Fruit fly (Drosophila melanogaster) whole organism, wandering third instar larva: Measurements from ENCODE around the gene Mur29B.

Experiments
- Abd-B ChIP-seq: fragments of >200 bp; optimal IDR thresholded peaks from 2 replicates; lab custom pipeline; 2017; ENCODE audit warnings: missing biosample characterization, missing genetic modification characterization
- CG32264 ChIP-seq: fragments of 200-800 bp; sonication (Bioruptor generic); optimal IDR thresholded peaks from 2 replicates; lab custom pipeline; 2016; ENCODE audit warnings: missing biosample characterization, missing genetic modification characterization
- CG9705 ChIP-seq: fragments of 200-800 bp; sonication (Bioruptor generic); optimal IDR thresholded peaks from 2 replicates; lab custom pipeline; 2018; ENCODE audit warnings: missing biosample characterization, mild to moderate bottlenecking, missing genetic modification characterization
- CrebA ChIP-seq: fragments of 200-800 bp; sonication (Bioruptor generic); optimal IDR thresholded peaks from 2 replicates; lab custom pipeline; 2016; ENCODE audit warnings: missing biosample characterization, mild to moderate bottlenecking, missing genetic modification characterization, borderline replicate concordance
- Dfd ChIP-seq: fragments of >200 bp; optimal IDR thresholded peaks from 2 replicates; lab custom pipeline; 2017; ENCODE audit warnings: missing biosample characterization, missing genetic modification characterization
- Dif ChIP-seq: fragments of 200-275, 200-300 bp; sonication (Bioruptor generic); optimal IDR thresholded peaks from 2 replicates; lab custom pipeline; 2018; ENCODE audit warnings: missing biosample characterization, missing genetic modification characterization; ENCODE audit not compliant: partially characterized antibody
- GATAd ChIP-seq: sonication (Bioruptor generic); optimal IDR thresholded peaks from 2 replicates; lab custom pipeline; 2016; ENCODE audit warnings: missing biosample characterization, missing genetic modification characterization
- HLH106 ChIP-seq: fragments of 200-800 bp; optimal IDR thresholded peaks from 3 replicates; lab custom pipeline; 2019; ENCODE audit warnings: missing biosample characterization, mild to moderate bottlenecking, missing genetic modification characterization, moderate library complexity
- Hnf4 ChIP-seq: fragments of 200-800 bp; sonication (Bioruptor generic); optimal IDR thresholded peaks from 2 replicates; lab custom pipeline; 2016; ENCODE audit warnings: missing biosample characterization, mild to moderate bottlenecking, missing genetic modification characterization
- Hr78 ChIP-seq: fragments of >200 bp; optimal IDR thresholded peaks from 2 replicates; lab custom pipeline; 2017; ENCODE audit warnings: missing biosample characterization, missing genetic modification characterization
- Hr83 ChIP-seq: fragments of 200-300 bp; sonication (Bioruptor generic); optimal IDR thresholded peaks from 2 replicates; lab custom pipeline; 2016; ENCODE audit warnings: missing biosample characterization, mild to moderate bottlenecking, missing genetic modification characterization, moderate library complexity; ENCODE audit not compliant: poor library complexity, severe bottlenecking
- Jra ChIP-seq: sonication (Bioruptor generic); optimal IDR thresholded peaks from 2 replicates; lab custom pipeline; 2016; ENCODE audit warnings: missing biosample characterization, missing genetic modification characterization
- Mio ChIP-seq: sonication (Bioruptor generic); optimal IDR thresholded peaks from 2 replicates; lab custom pipeline; 2016; ENCODE audit warnings: missing biosample characterization, missing genetic modification characterization
- Myc ChIP-seq: fragments of >200 bp; optimal IDR thresholded peaks from 2 replicates; lab custom pipeline; 2017
- N ChIP-seq: fragments of >200 bp; optimal IDR thresholded peaks from 2 replicates; lab custom pipeline; 2018; ENCODE audit warnings: missing biosample characterization, missing external identifiers, missing genetic modification characterization
- OdsH ChIP-seq: fragments of 200-800 bp; sonication (Bioruptor generic); optimal IDR thresholded peaks from 2 replicates; lab custom pipeline; 2016; ENCODE audit warnings: missing biosample characterization, mild to moderate bottlenecking, missing genetic modification characterization
- Rel ChIP-seq, 2 experiments: fragments of 200-800 bp; sonication (Bioruptor generic) in 1 of 2; optimal IDR thresholded peaks; 2 replicates in 1 of 2; 3 replicates in 1 of 2; lab custom pipeline; 2016 to 2019; ENCODE audit warnings: mild to moderate bottlenecking in 2 of 2, missing biosample characterization in 2 of 2, missing genetic modification characterization in 2 of 2, moderate library complexity in 1 of 2
- Sp1 ChIP-seq: fragments of 200-800 bp; sonication (Bioruptor generic); optimal IDR thresholded peaks from 3 replicates; lab custom pipeline; 2019; ENCODE audit warnings: missing biosample characterization, mild to moderate bottlenecking, missing genetic modification characterization, moderate library complexity
- Vsx2 ChIP-seq: fragments of 200-300, 225-300 bp; sonication (Bioruptor generic); optimal IDR thresholded peaks from 2 replicates; lab custom pipeline; 2018; ENCODE audit warnings: missing biosample characterization, missing genetic modification characterization; ENCODE audit not compliant: partially characterized antibody
- br ChIP-seq: fragments of 200-800 bp; sonication (Bioruptor generic); optimal IDR thresholded peaks from 2 replicates; lab custom pipeline; 2016; ENCODE audit warnings: missing biosample characterization, missing genetic modification characterization
- brk ChIP-seq: fragments of 200-800 bp; sonication (Bioruptor generic); optimal IDR thresholded peaks from 2 replicates; lab custom pipeline; 2016; ENCODE audit warnings: missing biosample characterization, mild to moderate bottlenecking, missing genetic modification characterization
- dl ChIP-seq, 2 experiments: fragments of 175-275, 200-275 bp in 1 of 2; fragments of 200-275 bp in 1 of 2; sonication (Bioruptor generic); optimal IDR thresholded peaks; lab custom pipeline; 2018; ENCODE audit warnings: mild to moderate bottlenecking in 2 of 2, missing biosample characterization in 2 of 2, missing genetic modification characterization in 2 of 2, moderate library complexity in 2 of 2; ENCODE audit not compliant: partially characterized antibody in 2 of 2, insufficient read depth in 1 of 2
- dmrt93B ChIP-seq: fragments of 200-800 bp; sonication (Bioruptor generic); optimal IDR thresholded peaks from 2 replicates; lab custom pipeline; 2018; ENCODE audit warnings: missing biosample characterization, mild to moderate bottlenecking, missing genetic modification characterization
- dsf ChIP-seq: sonication (Bioruptor generic); optimal IDR thresholded peaks from 2 replicates; lab custom pipeline; 2016; ENCODE audit warnings: missing biosample characterization, missing genetic modification characterization, borderline replicate concordance
- ey ChIP-seq: fragments of 200-800 bp; sonication (Bioruptor generic); optimal IDR thresholded peaks from 2 replicates; lab custom pipeline; 2016; ENCODE audit warnings: missing biosample characterization, missing genetic modification characterization
- foxo ChIP-seq, 2 experiments: fragments of 200-800 bp; sonication (Bioruptor generic); optimal IDR thresholded peaks; 2 replicates in 1 of 2; 3 replicates in 1 of 2; lab custom pipeline; 2016 to 2017; ENCODE audit warnings: missing biosample characterization in 2 of 2, missing genetic modification characterization in 2 of 2
- fru ChIP-seq: fragments of 200-800 bp; sonication (Bioruptor generic); optimal IDR thresholded peaks from 3 replicates; lab custom pipeline; 2016; ENCODE audit warnings: missing biosample characterization, mild to moderate bottlenecking, missing genetic modification characterization
- h ChIP-seq: fragments of 200-800 bp; sonication (Bioruptor generic); optimal IDR thresholded peaks from 3 replicates; lab custom pipeline; 2016; ENCODE audit warnings: missing biosample characterization, mild to moderate bottlenecking, missing genetic modification characterization
- jim ChIP-seq: fragments of 175-275, 200-325 bp; sonication (Bioruptor generic); optimal IDR thresholded peaks from 2 replicates; lab custom pipeline; 2016; ENCODE audit warnings: missing biosample characterization, mild to moderate bottlenecking, missing genetic modification characterization
- lola ChIP-seq: fragments of >200 bp; optimal IDR thresholded peaks from 2 replicates; lab custom pipeline; 2017; ENCODE audit warnings: missing biosample characterization, missing genetic modification characterization
- pan ChIP-seq: fragments of >200 bp; optimal IDR thresholded peaks from 2 replicates; lab custom pipeline; 2017
- psq ChIP-seq: fragments of 200-800 bp; sonication (Bioruptor generic); optimal IDR thresholded peaks from 3 replicates; lab custom pipeline; 2017; ENCODE audit warnings: missing biosample characterization, mild to moderate bottlenecking, missing genetic modification characterization, moderate library complexity
- rgr ChIP-seq: fragments of 200-800 bp; sonication (Bioruptor generic); optimal IDR thresholded peaks from 3 replicates; lab custom pipeline; 2016; ENCODE audit warnings: missing biosample characterization, mild to moderate bottlenecking, missing genetic modification characterization
- sage ChIP-seq: fragments of 200-800 bp; sonication (Bioruptor generic); optimal IDR thresholded peaks from 2 replicates; lab custom pipeline; 2016; ENCODE audit warnings: missing biosample characterization, mild to moderate bottlenecking, missing genetic modification characterization
- sv ChIP-seq: fragments of 200-800 bp; sonication (Bioruptor generic); optimal IDR thresholded peaks from 3 replicates; lab custom pipeline; 2016; ENCODE audit warnings: missing biosample characterization, missing genetic modification characterization
- tai ChIP-seq: sonication (Bioruptor generic); optimal IDR thresholded peaks from 2 replicates; lab custom pipeline; 2016; ENCODE audit warnings: missing biosample characterization, missing genetic modification characterization
- usp ChIP-seq: fragments of >200 bp; optimal IDR thresholded peaks from 2 replicates; lab custom pipeline; 2017; ENCODE audit warnings: missing biosample characterization, missing genetic modification characterization
- woc ChIP-seq: sonication (Bioruptor generic); optimal IDR thresholded peaks from 2 replicates; lab custom pipeline; 2016; ENCODE audit warnings: missing biosample characterization, mild to moderate bottlenecking, missing genetic modification characterization

Mur29B gene

DNA sequence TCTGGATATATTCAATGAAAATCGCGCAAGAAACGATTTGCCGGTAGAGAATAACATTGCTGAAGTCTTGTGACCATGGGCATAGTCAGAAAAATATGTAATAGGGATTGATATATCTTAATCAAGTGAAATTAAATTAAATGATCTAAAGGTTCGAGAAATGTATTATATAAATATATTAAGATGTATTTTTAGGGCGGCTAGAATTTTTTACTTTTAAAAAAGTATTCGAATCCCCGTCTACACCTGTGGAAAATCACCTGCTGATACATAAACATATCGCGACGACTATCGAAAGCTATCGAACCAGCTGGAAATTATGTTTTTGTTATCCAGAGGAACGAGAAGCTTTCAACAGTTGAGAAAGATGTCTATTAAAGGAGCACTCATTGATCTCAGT is 24.7 kb downstream of the Mur29B start, which contains the start of the genes CG13390 and CG17294:
CG13390 (minus strand) TSS at position 81 of the 400 bp plus-strand sequence.
CG17294 (plus strand) TSS at position 319 of the 400 bp plus-strand sequence.
- TF ChIP-seq Jra (GFP tag; lab: Kevin White, UChicago) (peak; percentile 98), Dfd (GFP tag; lab: Kevin White, UChicago) (no peak), h (peak; percentile 100), jim (GFP tag; lab: Kevin White, UChicago) (peak; percentile 89), Dif (GFP tag; lab: Kevin White, UChicago) (no peak), brk (peak; percentile 99), dsf (peak; percentile 96), usp (GFP tag; lab: Kevin White, UChicago) (no peak), Hr78 (GFP tag; lab: Kevin White, UChicago) (no peak), Vsx2 (GFP tag; lab: Kevin White, UChicago) (no peak), Mio (peak; percentile 85), Abd-B (GFP tag; lab: Kevin White, UChicago) (no peak), br (GFP tag; lab: Kevin White, UChicago) (peak; percentile 97), Sp1 (GFP tag; lab: Kevin White, UChicago) (peak; percentile 100), sv (GFP tag; lab: Kevin White, UChicago) (peak; percentile 98), Hr83 (GFP tag; lab: Kevin White, UChicago) (peak; percentile 83), ey (GFP tag; lab: Kevin White, UChicago) (peak; percentile 97), CrebA (GFP tag; lab: Kevin White, UChicago) (no peak), Myc (no peak), GATAd (GFP tag; lab: Kevin White, UChicago) (peak; percentile 95), OdsH (GFP tag; lab: Kevin White, UChicago) (peak; percentile 99), dmrt93B (GFP tag; lab: Kevin White, UChicago) (peak; percentile 99), CG32264 (GFP tag; lab: Kevin White, UChicago) (peak; percentile 95), N (GFP tag; lab: Kevin White, UChicago) (no peak), foxo (GFP tag; optimal IDR thresholded peaks at IDR 0.05; lab: Kevin White, UChicago) (peak; percentile 87 to 100), HLH106 (tag; lab: Kevin White, UChicago) (peak; percentile 100), Rel (GFP tag; optimal IDR thresholded peaks at IDR 0.05; lab: Kevin White, UChicago) (peak; percentile 97), Rel (tag; optimal IDR thresholded peaks at IDR 0.05; lab: Kevin White, UChicago) (peak; percentile 95), sage (GFP tag; lab: Kevin White, UChicago) (peak; percentile 98), pan (lab: Kevin White, UChicago) (no peak), CG9705 (GFP tag; lab: Kevin White, UChicago) (peak; percentile 99), psq (GFP tag; lab: Kevin White, UChicago) (peak; percentile 99), dl (GFP tag; optimal IDR thresholded peaks at IDR 0.05; lab: Kevin White, UChicago; ENCODE audit: insufficient read depth in 1 of 2, partially characterized antibody in 2 of 2) (no peak), woc (peak; percentile 95), rgr (GFP tag; lab: Kevin White, UChicago) (peak; percentile 100), tai (GFP tag; lab: Kevin White, UChicago) (no peak), Hnf4 (peak; percentile 99), lola (GFP tag; lab: Kevin White, UChicago) (no peak), fru (GFP tag; lab: Kevin White, UChicago) (peak; percentile 99)

- TF ChIP-seq HLH106 (tag; lab: Kevin White, UChicago) (peak; percentile 53), Jra (GFP tag; lab: Kevin White, UChicago) (peak; percentile 31), psq (GFP tag; lab: Kevin White, UChicago) (peak; percentile 52), rgr (GFP tag; lab: Kevin White, UChicago) (peak; percentile 69), usp (GFP tag; lab: Kevin White, UChicago) (no peak), OdsH (GFP tag; lab: Kevin White, UChicago) (peak; percentile 57), Dif (GFP tag; lab: Kevin White, UChicago) (no peak), Mio (no peak), GATAd (GFP tag; lab: Kevin White, UChicago) (no peak), jim (GFP tag; lab: Kevin White, UChicago) (no peak), Dfd (GFP tag; lab: Kevin White, UChicago) (no peak), brk (peak; percentile 65), h (peak; percentile 76), Sp1 (GFP tag; lab: Kevin White, UChicago) (peak; percentile 56), dmrt93B (GFP tag; lab: Kevin White, UChicago) (no peak), Hr78 (GFP tag; lab: Kevin White, UChicago) (no peak), fru (GFP tag; lab: Kevin White, UChicago) (peak; percentile 63), sv (GFP tag; lab: Kevin White, UChicago) (peak; percentile 30), br (GFP tag; lab: Kevin White, UChicago) (peak; percentile 42), dsf (peak; percentile 15), Hr83 (GFP tag; lab: Kevin White, UChicago) (no peak), ey (GFP tag; lab: Kevin White, UChicago) (peak; percentile 42), woc (peak; percentile 57), Rel (GFP tag; optimal IDR thresholded peaks at IDR 0.05; lab: Kevin White, UChicago) (no peak), Rel (tag; optimal IDR thresholded peaks at IDR 0.05; lab: Kevin White, UChicago) (peak; percentile 24), sage (GFP tag; lab: Kevin White, UChicago) (peak; percentile 70), foxo (GFP tag; optimal IDR thresholded peaks at IDR 0.05; lab: Kevin White, UChicago) (peak in 1 of 2 experiments; percentile 66), CG9705 (GFP tag; lab: Kevin White, UChicago) (peak; percentile 40), Hnf4 (peak; percentile 76), pan (lab: Kevin White, UChicago) (no peak)
- TF ChIP-seq, all 38 proteins: peak for 19
Measured at dm6 chr2L:8381508-8382036, 29.6 kb downstream of the Mur29B start, which contains the start of gene AlaRS. TSS of gene AlaRS (minus strand) at chr2L:8381764.
